Worm (Caenorhabditis elegans) whole organism, L4 larva: ENCODE data around the gene C55C3.73.

Experiments
- Y75B8A.6 ChIP-seq: fragments of 200-800 bp; sonication (Bioruptor generic); IDR thresholded peaks from 2 replicates; pipeline ENCODE4 v1.3.6; 2022; ENCODE audit warnings: missing genetic modification reagents, missing genetic modification characterization, missing compliant biosample characterization
- ZK337.2 ChIP-seq: fragments of 200-800 bp; sonication (Bioruptor generic); IDR thresholded peaks from 2 replicates; pipeline ENCODE4 v1.3.6; 2022; ENCODE audit warnings: missing genetic modification reagents, missing genetic modification characterization, missing compliant biosample characterization
- dve-1 ChIP-seq: sonication (generic microtip); optimal IDR thresholded peaks from 2 replicates; lab custom pipeline; 2017; ENCODE audit warnings: antibody characterized with exemption, mild to moderate bottlenecking, missing genetic modification characterization, missing compliant biosample characterization; ENCODE audit not compliant: insufficient read depth
- egl-27 ChIP-seq: sonication (generic microtip); optimal IDR thresholded peaks from 3 replicates; lab custom pipeline; 2017; ENCODE audit warnings: missing biosample characterization, missing genetic modification reagents, missing genetic modification characterization
- hif-1 ChIP-seq, 2 experiments: sonication (generic microtip); optimal IDR thresholded peaks; 2 replicates each; lab custom pipeline; 2016 to 2017; ENCODE audit warnings: missing compliant biosample characterization in 2 of 2, missing genetic modification characterization in 2 of 2, missing genetic modification reagents in 2 of 2, missing genotype in 2 of 2, mild to moderate bottlenecking in 1 of 2
- lin-13 ChIP-seq: fragments of 150-350 bp; optimal IDR thresholded peaks from 2 replicates; lab custom pipeline; 2014; ENCODE audit warnings: missing biosample characterization, missing genetic modification reagents, missing genetic modification characterization
- nhr-10 ChIP-seq: fragments of 150-350 bp; optimal IDR thresholded peaks from 2 replicates; lab custom pipeline; 2014; ENCODE audit warnings: missing biosample characterization, missing genetic modification characterization
- nhr-237 ChIP-seq: sonication (generic microtip); optimal IDR thresholded peaks from 2 replicates; lab custom pipeline; 2017; ENCODE audit warnings: missing biosample characterization, missing genetic modification characterization
- pqm-1 ChIP-seq: sonication (generic microtip); optimal IDR thresholded peaks from 2 replicates; lab custom pipeline; 2017; ENCODE audit warnings: missing biosample characterization, missing genetic modification characterization
- skn-1 ChIP-seq: fragments of 150-350 bp; optimal IDR thresholded peaks from 2 replicates; lab custom pipeline; 2014; ENCODE audit warnings: missing biosample characterization, missing genetic modification characterization
- unc-39 ChIP-seq: sonication (generic microtip); optimal IDR thresholded peaks from 2 replicates; lab custom pipeline; 2017; ENCODE audit warnings: missing biosample characterization, missing genetic modification characterization
- unc-62 ChIP-seq, 3 experiments: fragments of 150-350 bp in 1 of 3; sonication (generic microtip); optimal IDR thresholded peaks in 2 of 3; peaks in 1 of 3; 1 replicate in 1 of 3; 2 replicates in 2 of 3; lab custom pipeline; 2014 to 2017; ENCODE audit warnings: missing biosample characterization in 3 of 3, missing genetic modification characterization in 3 of 3, missing genetic modification reagents in 3 of 3, missing genotype in 1 of 3
- ztf-11 ChIP-seq: fragments of 150-350 bp; optimal IDR thresholded peaks from 2 replicates; lab custom pipeline; 2014; ENCODE audit warnings: missing biosample characterization, missing genetic modification characterization

ce11 chrIV:5664375-5665004 lies 38.8 kb downstream of the C55C3.73 start, which contains the start of gene bec-1:
- TF ChIP-seq lin-13 (GFP tag; lab: Kevin White, UChicago) (no peak), nhr-10 (tag; lab: Kevin White, UChicago) (no peak), pqm-1 (tag; lab: Kevin White, UChicago) (no peak), Y75B8A.6 (GFP tag; lab: Robert Waterston, UW) (no peak), egl-27 (tag; lab: Kevin White, UChicago) (no peak), unc-39 (tag; lab: Kevin White, UChicago) (no peak), ZK337.2 (GFP tag; lab: Robert Waterston, UW) (no peak), ztf-11 (tag; lab: Kevin White, UChicago) (no peak), dve-1 (no peak), unc-62 (GFP tag; optimal IDR thresholded peaks at IDR 0.05 in 1 of 2; lab: Kevin White, UChicago) (peak in 1 of 2 experiments; percentile 28), unc-62 (tag; optimal IDR thresholded peaks at IDR 0.05; lab: Kevin White, UChicago) (no peak), nhr-237 (tag; lab: Kevin White, UChicago) (no peak), skn-1 (tag; lab: Kevin White, UChicago) (no peak), hif-1 (tag; optimal IDR thresholded peaks at IDR 0.05; lab: Kevin White, UChicago) (no peak)
